Worm (Caenorhabditis elegans) whole organism, mixed stage, embryonic: ENCODE measurements around the gene C17H11.6.

ENCODE experiments used
- blmp-1 ChIP-seq: fragments of 150-350 bp; optimal IDR thresholded peaks from 2 replicates; lab custom pipeline; 2014; ENCODE audit warnings: missing biosample characterization, missing genetic modification characterization
- nhr-28 ChIP-seq: fragments of 150-350 bp; optimal IDR thresholded peaks from 2 replicates; lab custom pipeline; 2014; ENCODE audit warnings: missing biosample characterization, missing genetic modification characterization

- TF ChIP-seq nhr-28 (tag; lab: Kevin White, UChicago): no peak
- TF ChIP-seq blmp-1: no peak
Measured at ce11 chrX:8139146-8139545, 64.4 kb downstream of the C17H11.6 start, which contains the start of gene C02B8.3.
